Fruit fly (Drosophila melanogaster) whole organism, prepupa: Measurements from ENCODE around the gene CG16854.

Experiments used
- Blimp-1 ChIP-seq: fragments of 200-800 bp; sonication (Bioruptor generic); optimal IDR thresholded peaks from 3 replicates; lab custom pipeline; 2017; ENCODE audit warnings: missing biosample characterization, missing genetic modification characterization, mild to moderate bottlenecking, moderate library complexity, missing genetic modification reagents
- CG10669 ChIP-seq: fragments of 200-800 bp; sonication (Bioruptor generic); optimal IDR thresholded peaks from 3 replicates; lab custom pipeline; 2018; ENCODE audit warnings: missing biosample characterization, mild to moderate bottlenecking, missing genetic modification characterization, moderate library complexity
- CG11762 ChIP-seq: fragments of 200-800 bp; sonication (Bioruptor generic); optimal IDR thresholded peaks from 3 replicates; lab custom pipeline; 2016; ENCODE audit warnings: missing biosample characterization, missing genetic modification characterization; ENCODE audit not compliant: insufficient read depth
- CG11902 ChIP-seq: fragments of 200-800 bp; sonication (Bioruptor generic); optimal IDR thresholded peaks from 3 replicates; lab custom pipeline; 2016; ENCODE audit warnings: missing biosample characterization, missing genetic modification characterization
- CG15336 ChIP-seq: fragments of 200-800 bp; sonication (Bioruptor generic); IDR thresholded peaks from 2 replicates; pipeline ENCODE4 v1.3.6; 2022; ENCODE audit warnings: missing biosample characterization, missing genetic modification characterization
- CG1621 ChIP-seq: fragments of 200-800 bp; sonication (Bioruptor generic); optimal IDR thresholded peaks from 3 replicates; lab custom pipeline; 2018; ENCODE audit warnings: missing biosample characterization, mild to moderate bottlenecking, missing genetic modification characterization
- CG16779 ChIP-seq: fragments of 200-800 bp; sonication (Bioruptor generic); optimal IDR thresholded peaks from 3 replicates; lab custom pipeline; 2017; ENCODE audit warnings: missing biosample characterization, mild to moderate bottlenecking, missing genetic modification characterization
- CG3032 ChIP-seq: fragments of 200-800 bp; optimal IDR thresholded peaks from 2 replicates; lab custom pipeline; 2019; ENCODE audit warnings: missing biosample characterization, mild to moderate bottlenecking, missing genetic modification characterization, moderate library complexity
- CG31627 ChIP-seq: fragments of 200-800 bp; sonication (Bioruptor generic); optimal IDR thresholded peaks from 3 replicates; lab custom pipeline; 2016; ENCODE audit warnings: missing biosample characterization, missing genetic modification characterization
- CG32006 ChIP-seq: fragments of 200-800 bp; sonication (Bioruptor generic); optimal IDR thresholded peaks from 3 replicates; lab custom pipeline; 2017; ENCODE audit warnings: missing biosample characterization, mild to moderate bottlenecking, missing genetic modification characterization
- CG34406 ChIP-seq: fragments of 200-800 bp; sonication (Bioruptor generic); optimal IDR thresholded peaks from 3 replicates; lab custom pipeline; 2016; ENCODE audit warnings: missing biosample characterization, missing genetic modification characterization
- CG3919 ChIP-seq: fragments of 200-800 bp; sonication (Bioruptor generic); optimal IDR thresholded peaks from 3 replicates; lab custom pipeline; 2016; ENCODE audit warnings: missing biosample characterization, missing genetic modification characterization
- CG4318 ChIP-seq: fragments of 200-800 bp; sonication (Bioruptor generic); optimal IDR thresholded peaks from 3 replicates; lab custom pipeline; 2017; ENCODE audit warnings: missing biosample characterization, mild to moderate bottlenecking, missing genetic modification characterization
- CG6163 ChIP-seq: fragments of 200-800 bp; sonication (Bioruptor generic); IDR thresholded peaks from 3 replicates; pipeline ENCODE4 v1.3.6; 2022; ENCODE audit warnings: missing biosample characterization, missing genetic modification characterization
- CG6276 ChIP-seq: fragments of 200-800 bp; sonication (Bioruptor generic); optimal IDR thresholded peaks from 2 replicates; lab custom pipeline; 2017; ENCODE audit warnings: missing biosample characterization, mild to moderate bottlenecking, missing genetic modification characterization
- CG6792 ChIP-seq: fragments of 200-800 bp; sonication (Bioruptor generic); optimal IDR thresholded peaks from 3 replicates; lab custom pipeline; 2016; ENCODE audit warnings: missing biosample characterization, missing genetic modification characterization
- CG6808 ChIP-seq: fragments of 200-800 bp; sonication (Bioruptor generic); optimal IDR thresholded peaks from 3 replicates; lab custom pipeline; 2017; ENCODE audit warnings: missing biosample characterization, missing genetic modification characterization, mild to moderate bottlenecking, moderate library complexity, missing genetic modification reagents
- CG7368 ChIP-seq: fragments of 200-800 bp; sonication (Bioruptor generic); optimal IDR thresholded peaks from 3 replicates; lab custom pipeline; 2016; ENCODE audit warnings: missing biosample characterization, missing genetic modification characterization
- CG8119 ChIP-seq: fragments of 200-800 bp; sonication (Bioruptor generic); IDR thresholded peaks from 3 replicates; pipeline ENCODE4 v1.3.6; 2022; ENCODE audit warnings: missing biosample characterization, missing genetic modification characterization
- CG8319 ChIP-seq: fragments of 200-800 bp; sonication (Bioruptor generic); optimal IDR thresholded peaks from 3 replicates; lab custom pipeline; 2016; ENCODE audit warnings: missing biosample characterization, missing genetic modification characterization
- CG9139 ChIP-seq: fragments of 200-800 bp; sonication (Bioruptor generic); optimal IDR thresholded peaks from 3 replicates; lab custom pipeline; 2017; ENCODE audit warnings: missing biosample characterization, mild to moderate bottlenecking, missing genetic modification characterization
- Eip75B ChIP-seq: fragments of 200-800 bp; sonication (Bioruptor generic); optimal IDR thresholded peaks from 3 replicates; lab custom pipeline; 2016; ENCODE audit warnings: missing biosample characterization, missing genetic modification characterization
- Eip78C ChIP-seq: fragments of 200-800 bp; sonication (Bioruptor generic); peaks from one replicate; lab custom pipeline; 2016; ENCODE audit warnings: missing biosample characterization, missing genetic modification characterization
- Eip93F ChIP-seq: fragments of 200-800 bp; sonication (Bioruptor generic); optimal IDR thresholded peaks from 2 replicates; lab custom pipeline; 2016; ENCODE audit warnings: missing biosample characterization, mild to moderate bottlenecking, missing genetic modification characterization
- Ets21C ChIP-seq: fragments of 200-800 bp; sonication (Bioruptor generic); optimal IDR thresholded peaks from 3 replicates; lab custom pipeline; 2016; ENCODE audit warnings: missing biosample characterization, missing genetic modification characterization
- Ets96B ChIP-seq: fragments of 200-800 bp; optimal IDR thresholded peaks from 2 replicates; lab custom pipeline; 2019; ENCODE audit warnings: missing biosample characterization, mild to moderate bottlenecking, missing genetic modification characterization, moderate library complexity
- Gug ChIP-seq: fragments of 200-800 bp; sonication (Bioruptor generic); IDR thresholded peaks from 2 replicates; pipeline ENCODE4 v1.3.6; 2022; ENCODE audit warnings: missing biosample characterization, missing genetic modification characterization
- Hr38 ChIP-seq: sonication (Bioruptor generic); optimal IDR thresholded peaks from 2 replicates; lab custom pipeline; 2016; ENCODE audit warnings: missing biosample characterization, missing genetic modification characterization
- Hr39 ChIP-seq: fragments of 200-800 bp; sonication (Bioruptor generic); optimal IDR thresholded peaks from 2 replicates; lab custom pipeline; 2016; ENCODE audit warnings: missing biosample characterization, missing genetic modification characterization
- Hr4 ChIP-seq: fragments of 200-800 bp; sonication (Bioruptor generic); optimal IDR thresholded peaks from 3 replicates; lab custom pipeline; 2016; ENCODE audit warnings: missing biosample characterization, missing genetic modification characterization
- Lpt ChIP-seq: fragments of 200-800 bp; sonication (Bioruptor generic); optimal IDR thresholded peaks from 3 replicates; lab custom pipeline; 2016; ENCODE audit warnings: missing biosample characterization, missing genetic modification characterization
- Met ChIP-seq: fragments of 200-800 bp; sonication (Bioruptor generic); optimal IDR thresholded peaks from 3 replicates; lab custom pipeline; 2016; ENCODE audit warnings: missing biosample characterization, missing genetic modification characterization
- Smox ChIP-seq: fragments of 200-800 bp; sonication (Bioruptor generic); optimal IDR thresholded peaks from 3 replicates; lab custom pipeline; 2016; ENCODE audit warnings: missing biosample characterization, missing genetic modification characterization
- Sox102F ChIP-seq: fragments of 200-800 bp; sonication (Bioruptor generic); optimal IDR thresholded peaks from 2 replicates; lab custom pipeline; 2016; ENCODE audit warnings: missing biosample characterization, mild to moderate bottlenecking, missing genetic modification characterization
- Sox14 ChIP-seq: fragments of 200-800 bp; sonication (Bioruptor generic); optimal IDR thresholded peaks from 3 replicates; lab custom pipeline; 2016; ENCODE audit warnings: missing biosample characterization, missing genetic modification characterization
- Sox15 ChIP-seq: fragments of 200-800 bp; sonication (Bioruptor generic); optimal IDR thresholded peaks from 3 replicates; lab custom pipeline; 2016; ENCODE audit warnings: missing biosample characterization, missing genetic modification characterization
- acj6 ChIP-seq: fragments of 200-800 bp; sonication (Bioruptor generic); optimal IDR thresholded peaks from 3 replicates; lab custom pipeline; 2016; ENCODE audit warnings: missing biosample characterization, missing genetic modification characterization
- cyc ChIP-seq: fragments of 200-800 bp; sonication (Bioruptor generic); optimal IDR thresholded peaks from 3 replicates; lab custom pipeline; 2016; ENCODE audit warnings: missing biosample characterization, missing genetic modification characterization
- dac ChIP-seq: fragments of 200-800 bp; sonication (Bioruptor generic); optimal IDR thresholded peaks from 2 replicates; lab custom pipeline; 2017; ENCODE audit warnings: missing biosample characterization, mild to moderate bottlenecking, missing genetic modification characterization
- dsx ChIP-seq: fragments of 200-800 bp; optimal IDR thresholded peaks from 3 replicates; lab custom pipeline; 2019; ENCODE audit warnings: missing biosample characterization, mild to moderate bottlenecking, missing genetic modification characterization, moderate library complexity; ENCODE audit not compliant: poor library complexity, severe bottlenecking
- eg ChIP-seq: fragments of 200-800 bp; sonication (Bioruptor generic); IDR thresholded peaks from 3 replicates; pipeline ENCODE4 v1.3.6; 2022; ENCODE audit warnings: missing biosample characterization, missing genetic modification characterization
- esn ChIP-seq: fragments of 200-800 bp; sonication (Bioruptor generic); optimal IDR thresholded peaks from 2 replicates; lab custom pipeline; 2016; ENCODE audit warnings: missing biosample characterization, mild to moderate bottlenecking, missing genetic modification characterization, moderate library complexity
- fd59A ChIP-seq: fragments of 200-800 bp; sonication (Bioruptor generic); optimal IDR thresholded peaks from 2 replicates; lab custom pipeline; 2017; ENCODE audit warnings: missing biosample characterization, mild to moderate bottlenecking, missing genetic modification characterization, missing genetic modification reagents
- fd85E ChIP-seq: fragments of 200-800 bp; sonication (Bioruptor generic); optimal IDR thresholded peaks from 3 replicates; lab custom pipeline; 2016; ENCODE audit warnings: missing biosample characterization, missing genetic modification characterization
- fkh ChIP-seq: fragments of 200-800 bp; sonication (Bioruptor generic); optimal IDR thresholded peaks from 3 replicates; lab custom pipeline; 2017; ENCODE audit warnings: missing biosample characterization, mild to moderate bottlenecking, missing genetic modification characterization, moderate library complexity
- lz ChIP-seq: fragments of 200-800 bp; sonication (Bioruptor generic); optimal IDR thresholded peaks from 3 replicates; lab custom pipeline; 2016; ENCODE audit warnings: missing biosample characterization, missing genetic modification characterization
- net ChIP-seq: fragments of 200-800 bp; sonication (Bioruptor generic); optimal IDR thresholded peaks from 3 replicates; lab custom pipeline; 2016; ENCODE audit warnings: missing biosample characterization, missing genetic modification characterization
- pdm3 ChIP-seq: fragments of 200-800 bp; sonication (Bioruptor generic); optimal IDR thresholded peaks from 3 replicates; lab custom pipeline; 2016; ENCODE audit warnings: missing biosample characterization, missing genetic modification characterization
- svp ChIP-seq: fragments of 200-800 bp; sonication (Bioruptor generic); peaks from one replicate; lab custom pipeline; 2016; ENCODE audit warnings: missing biosample characterization, missing genetic modification characterization
- vri ChIP-seq: fragments of 200-800 bp; sonication (Bioruptor generic); optimal IDR thresholded peaks from 3 replicates; lab custom pipeline; 2016; ENCODE audit warnings: missing biosample characterization, mild to moderate bottlenecking, missing genetic modification characterization

Gene CG16854

dm6 chr2L:11105320-11105719 is 18.8 kb downstream of the CG16854 start:
- TF ChIP-seq Sox102F, result no peak
- no peak for TF ChIP-seq CG8319 (GFP tag; lab: Kevin White, UChicago)
- peak; percentile 94 for TF ChIP-seq svp (GFP tag; lab: Kevin White, UChicago)
- no peak for TF ChIP-seq Hr39
- no peak for TF ChIP-seq fkh

DNA sequence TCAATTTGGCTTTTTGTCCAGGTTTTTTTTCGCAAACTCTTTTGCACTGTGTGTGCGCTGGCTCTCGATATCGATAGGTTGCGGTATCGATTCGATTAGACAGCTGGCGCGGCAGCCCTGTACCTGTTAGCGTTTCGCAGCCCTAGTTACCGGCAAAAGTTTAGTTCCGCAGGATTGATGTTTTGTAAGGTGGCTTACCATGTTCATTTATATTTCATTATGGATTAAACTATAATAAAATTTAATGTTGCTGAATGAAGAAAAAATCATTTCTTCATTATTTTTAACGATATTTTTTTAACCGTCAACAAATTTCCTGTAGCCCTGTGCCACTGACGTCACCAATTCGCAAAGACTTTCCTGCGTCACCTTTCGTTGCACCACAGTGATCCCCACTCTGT is 20.0 kb downstream of the CG16854 start, which contains the start of gene Reps:
Reps (minus strand) TSS at position 84 of the 401 bp plus-strand sequence.
- TF ChIP-seq Eip78C (GFP tag; lab: Kevin White, UChicago), result peak; percentile 99
- peak; percentile 97 for TF ChIP-seq CG32006 (GFP tag; lab: Kevin White, UChicago)
- peak; percentile 83 for TF ChIP-seq fd85E
- TF ChIP-seq CG11902 (GFP tag; lab: Kevin White, UChicago), result peak; percentile 98
- peak; percentile 99 for TF ChIP-seq acj6 (GFP tag; lab: Kevin White, UChicago)
- TF ChIP-seq Gug (GFP tag; lab: Robert Waterston, UW), result peak; percentile 99
- TF ChIP-seq Sox14, result peak; percentile 98
- TF ChIP-seq CG15336 (GFP tag; lab: Robert Waterston, UW), result peak; percentile 97
- peak; percentile 99 for TF ChIP-seq cyc (GFP tag; lab: Kevin White, UChicago)
- TF ChIP-seq CG11762 (GFP tag; lab: Kevin White, UChicago), result peak; percentile 98
- TF ChIP-seq Hr4 (GFP tag; lab: Kevin White, UChicago), result peak; percentile 98
- peak; percentile 96 for TF ChIP-seq CG6808
- peak; percentile 92 for TF ChIP-seq CG16779 (tag; lab: Kevin White, UChicago)
- TF ChIP-seq CG9139 (GFP tag; lab: Kevin White, UChicago), result peak; percentile 94
- TF ChIP-seq Smox, result peak; percentile 98
- peak; percentile 96 for TF ChIP-seq CG4318 (GFP tag; lab: Kevin White, UChicago)
- TF ChIP-seq Met (GFP tag; lab: Kevin White, UChicago), result peak; percentile 98
- TF ChIP-seq Ets21C (GFP tag; lab: Kevin White, UChicago), result peak; percentile 96
- TF ChIP-seq dac, result peak; percentile 95
- TF ChIP-seq Blimp-1 (GFP tag; lab: Kevin White, UChicago), result peak; percentile 90
- peak; percentile 94 for TF ChIP-seq vri
- TF ChIP-seq CG3032 (tag; lab: Kevin White, UChicago), result peak; percentile 99
- TF ChIP-seq Ets96B (tag; lab: Kevin White, UChicago), result peak; percentile 98
- TF ChIP-seq CG6163 (GFP tag; lab: Robert Waterston, UW), result peak; percentile 99
- TF ChIP-seq esn (GFP tag; lab: Kevin White, UChicago), result peak; percentile 98
- TF ChIP-seq CG3919 (GFP tag; lab: Kevin White, UChicago), result peak; percentile 98
- TF ChIP-seq Hr38 (GFP tag; lab: Kevin White, UChicago), result peak; percentile 84
- TF ChIP-seq Eip75B (GFP tag; lab: Kevin White, UChicago), result peak; percentile 98
- TF ChIP-seq pdm3 (GFP tag; lab: Kevin White, UChicago), result peak; percentile 98
- peak; percentile 96 for TF ChIP-seq dsx (GFP tag; lab: Kevin White, UChicago)
- peak; percentile 99 for TF ChIP-seq eg (GFP tag; lab: Robert Waterston, UW)
- peak; percentile 99 for TF ChIP-seq CG31627
- TF ChIP-seq Sox15 (GFP tag; lab: Kevin White, UChicago), result peak; percentile 98
- TF ChIP-seq CG6276 (GFP tag; lab: Kevin White, UChicago), result peak; percentile 95
- peak; percentile 99 for TF ChIP-seq svp (GFP tag; lab: Kevin White, UChicago)
- TF ChIP-seq Sox102F, result peak; percentile 96
- TF ChIP-seq CG7368 (GFP tag; lab: Kevin White, UChicago), result peak; percentile 95
- TF ChIP-seq Eip93F (GFP tag; lab: Kevin White, UChicago), result peak; percentile 94
- TF ChIP-seq CG8119 (GFP tag; lab: Robert Waterston, UW), result peak; percentile 96
- TF ChIP-seq net, result peak; percentile 96
- peak; percentile 97 for TF ChIP-seq fd59A
- TF ChIP-seq CG8319 (GFP tag; lab: Kevin White, UChicago), result peak; percentile 96
- peak; percentile 97 for TF ChIP-seq CG34406 (GFP tag; lab: Kevin White, UChicago)
- TF ChIP-seq CG1621, result peak; percentile 97
- TF ChIP-seq CG10669, result peak; percentile 98
- TF ChIP-seq lz (GFP tag; lab: Kevin White, UChicago), result peak; percentile 99
- peak; percentile 97 for TF ChIP-seq CG6792
- TF ChIP-seq Hr39, result peak; percentile 98
- TF ChIP-seq Lpt, result peak; percentile 97
- TF ChIP-seq fkh, result peak; percentile 92
